Fruit fly (Drosophila melanogaster) Kc167 (cell line): Measurements from ENCODE around the gene HipHop.

Experiments
- Myc ChIP-seq: fragments of >200 bp; optimal IDR thresholded peaks from 2 replicates; lab custom pipeline; 2017; ENCODE audit warnings: missing external identifiers
- Sin3A ChIP-seq: fragments of >200 bp; optimal IDR thresholded peaks from 2 replicates; lab custom pipeline; 2018; ENCODE audit warnings: missing external identifiers
- h ChIP-seq: fragments of >200 bp; optimal IDR thresholded peaks from 3 replicates; lab custom pipeline; 2018; ENCODE audit warnings: missing external identifiers
- insv ChIP-seq: fragments of >200 bp; optimal IDR thresholded peaks from 3 replicates; lab custom pipeline; 2018; ENCODE audit warnings: missing external identifiers
- psq ChIP-seq: fragments of >200 bp; optimal IDR thresholded peaks from 2 replicates; lab custom pipeline; 2017; ENCODE audit warnings: missing external identifiers
- ttk ChIP-seq: sonication (Bioruptor generic); optimal IDR thresholded peaks from 2 replicates; lab custom pipeline; 2017; ENCODE audit warnings: missing external identifiers

DNA sequence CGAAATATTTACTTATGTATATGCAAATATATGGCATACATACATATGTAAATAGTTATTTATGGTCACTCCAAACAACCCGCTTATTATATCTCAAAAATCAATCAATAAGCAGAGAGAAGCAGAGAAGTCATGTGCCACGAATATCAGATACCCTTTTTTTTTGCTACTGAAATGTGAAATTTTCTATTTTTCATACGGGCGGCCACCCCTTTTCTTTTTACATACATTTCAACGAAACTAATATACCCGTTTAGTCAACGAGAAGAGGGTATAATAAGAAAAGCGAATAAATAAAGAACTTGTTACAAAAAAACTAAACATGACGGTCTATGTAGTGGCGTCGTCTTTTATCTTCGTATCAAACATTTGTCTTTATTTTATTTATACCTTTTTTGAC, 36.4 kb upstream of the HipHop start:
- no peak for TF ChIP-seq insv (lab: Kevin White, UChicago)
- TF ChIP-seq psq (lab: Kevin White, UChicago): no peak
- no peak for TF ChIP-seq Myc (lab: Kevin White, UChicago)
- TF ChIP-seq Sin3A (lab: Kevin White, UChicago): no peak
- no peak for TF ChIP-seq h (lab: Kevin White, UChicago)
- no peak for TF ChIP-seq ttk (lab: Kevin White, UChicago)
